Worm (Caenorhabditis elegans) whole organism, L3 larva: ENCODE measurements around the gene arrd-2.

Experiments used
- mdl-1 ChIP-seq: fragments of 150-350 bp; optimal IDR thresholded peaks from 2 replicates; lab custom pipeline; 2014; ENCODE audit warnings: missing biosample characterization, missing genetic modification characterization
- skn-1 ChIP-seq: fragments of 150-350 bp; optimal IDR thresholded peaks from 2 replicates; lab custom pipeline; 2014; ENCODE audit warnings: missing biosample characterization, missing genetic modification characterization
- unc-39 ChIP-seq: sonication (generic microtip); optimal IDR thresholded peaks from 4 replicates; lab custom pipeline; 2017; ENCODE audit warnings: missing biosample characterization, missing genetic modification characterization
- unc-62 ChIP-seq: fragments of 150-350 bp; sonication (generic microtip); optimal IDR thresholded peaks from 4 replicates; lab custom pipeline; 2014; ENCODE audit warnings: missing biosample characterization, missing genetic modification reagents, missing genetic modification characterization

- TF ChIP-seq skn-1 (tag; lab: Kevin White, UChicago) (no peak), mdl-1 (tag; lab: Kevin White, UChicago) (no peak), unc-39 (no peak), unc-62 (GFP tag; lab: Kevin White, UChicago) (no peak)
These were observed 10.1 kb upstream of the arrd-2 start, which contains the start of gene Y51B9A.9 for ce11 chrII:9397496-9397895.
